Fruit fly (Drosophila melanogaster) whole organism, prepupa: ENCODE results near the gene mRpL55.
A peak's percentile ranks its signal among the peaks of the same experiment; 100 is the strongest.

Experiments used
- Blimp-1 ChIP-seq: fragments of 200-800 bp; sonication (Bioruptor generic); optimal IDR thresholded peaks from 3 replicates; lab custom pipeline; 2017; ENCODE audit warnings: missing biosample characterization, missing genetic modification characterization, mild to moderate bottlenecking, moderate library complexity, missing genetic modification reagents
- CG10631 ChIP-seq: fragments of 200-800 bp; sonication (Bioruptor generic); optimal IDR thresholded peaks from 2 replicates; lab custom pipeline; 2016; ENCODE audit warnings: missing biosample characterization, missing genetic modification characterization
- CG10669 ChIP-seq: fragments of 200-800 bp; sonication (Bioruptor generic); optimal IDR thresholded peaks from 3 replicates; lab custom pipeline; 2018; ENCODE audit warnings: missing biosample characterization, mild to moderate bottlenecking, missing genetic modification characterization, moderate library complexity
- CG11294 ChIP-seq: fragments of 200-800 bp; sonication (Bioruptor generic); IDR thresholded peaks from 2 replicates; pipeline ENCODE4 v1.3.6; 2022; ENCODE audit warnings: missing biosample characterization, missing genetic modification characterization
- CG11902 ChIP-seq: fragments of 200-800 bp; sonication (Bioruptor generic); optimal IDR thresholded peaks from 3 replicates; lab custom pipeline; 2016; ENCODE audit warnings: missing biosample characterization, missing genetic modification characterization
- CG15336 ChIP-seq: fragments of 200-800 bp; sonication (Bioruptor generic); IDR thresholded peaks from 2 replicates; pipeline ENCODE4 v1.3.6; 2022; ENCODE audit warnings: missing biosample characterization, missing genetic modification characterization
- CG16779 ChIP-seq: fragments of 200-800 bp; sonication (Bioruptor generic); optimal IDR thresholded peaks from 3 replicates; lab custom pipeline; 2017; ENCODE audit warnings: missing biosample characterization, mild to moderate bottlenecking, missing genetic modification characterization
- CG31627 ChIP-seq: fragments of 200-800 bp; sonication (Bioruptor generic); optimal IDR thresholded peaks from 3 replicates; lab custom pipeline; 2016; ENCODE audit warnings: missing biosample characterization, missing genetic modification characterization
- CG34406 ChIP-seq: fragments of 200-800 bp; sonication (Bioruptor generic); optimal IDR thresholded peaks from 3 replicates; lab custom pipeline; 2016; ENCODE audit warnings: missing biosample characterization, missing genetic modification characterization
- CG3919 ChIP-seq: fragments of 200-800 bp; sonication (Bioruptor generic); optimal IDR thresholded peaks from 3 replicates; lab custom pipeline; 2016; ENCODE audit warnings: missing biosample characterization, missing genetic modification characterization
- CG4318 ChIP-seq: fragments of 200-800 bp; sonication (Bioruptor generic); optimal IDR thresholded peaks from 3 replicates; lab custom pipeline; 2017; ENCODE audit warnings: missing biosample characterization, mild to moderate bottlenecking, missing genetic modification characterization
- CG6163 ChIP-seq: fragments of 200-800 bp; sonication (Bioruptor generic); IDR thresholded peaks from 3 replicates; pipeline ENCODE4 v1.3.6; 2022; ENCODE audit warnings: missing biosample characterization, missing genetic modification characterization
- CG6276 ChIP-seq: fragments of 200-800 bp; sonication (Bioruptor generic); optimal IDR thresholded peaks from 2 replicates; lab custom pipeline; 2017; ENCODE audit warnings: missing biosample characterization, mild to moderate bottlenecking, missing genetic modification characterization
- CG6792 ChIP-seq: fragments of 200-800 bp; sonication (Bioruptor generic); optimal IDR thresholded peaks from 3 replicates; lab custom pipeline; 2016; ENCODE audit warnings: missing biosample characterization, missing genetic modification characterization
- CG6808 ChIP-seq: fragments of 200-800 bp; sonication (Bioruptor generic); optimal IDR thresholded peaks from 3 replicates; lab custom pipeline; 2017; ENCODE audit warnings: missing biosample characterization, missing genetic modification characterization, mild to moderate bottlenecking, moderate library complexity, missing genetic modification reagents
- CG6854 ChIP-seq: fragments of 200-800 bp; sonication (Bioruptor generic); optimal IDR thresholded peaks from 2 replicates; lab custom pipeline; 2017; ENCODE audit warnings: missing biosample characterization, mild to moderate bottlenecking, missing genetic modification characterization
- CG8319 ChIP-seq: fragments of 200-800 bp; sonication (Bioruptor generic); optimal IDR thresholded peaks from 3 replicates; lab custom pipeline; 2016; ENCODE audit warnings: missing biosample characterization, missing genetic modification characterization
- CG8632 ChIP-seq: fragments of 200-800 bp; sonication (Bioruptor generic); optimal IDR thresholded peaks from 3 replicates; lab custom pipeline; 2016; ENCODE audit warnings: missing biosample characterization, missing genetic modification characterization
- Eip75B ChIP-seq: fragments of 200-800 bp; sonication (Bioruptor generic); optimal IDR thresholded peaks from 3 replicates; lab custom pipeline; 2016; ENCODE audit warnings: missing biosample characterization, missing genetic modification characterization
- Eip78C ChIP-seq: fragments of 200-800 bp; sonication (Bioruptor generic); peaks from one replicate; lab custom pipeline; 2016; ENCODE audit warnings: missing biosample characterization, missing genetic modification characterization
- Eip93F ChIP-seq: fragments of 200-800 bp; sonication (Bioruptor generic); optimal IDR thresholded peaks from 2 replicates; lab custom pipeline; 2016; ENCODE audit warnings: missing biosample characterization, mild to moderate bottlenecking, missing genetic modification characterization
- Ets96B ChIP-seq: fragments of 200-800 bp; optimal IDR thresholded peaks from 2 replicates; lab custom pipeline; 2019; ENCODE audit warnings: missing biosample characterization, mild to moderate bottlenecking, missing genetic modification characterization, moderate library complexity
- Gug ChIP-seq: fragments of 200-800 bp; sonication (Bioruptor generic); IDR thresholded peaks from 2 replicates; pipeline ENCODE4 v1.3.6; 2022; ENCODE audit warnings: missing biosample characterization, missing genetic modification characterization
- Hr38 ChIP-seq: sonication (Bioruptor generic); optimal IDR thresholded peaks from 2 replicates; lab custom pipeline; 2016; ENCODE audit warnings: missing biosample characterization, missing genetic modification characterization
- Hr39 ChIP-seq: fragments of 200-800 bp; sonication (Bioruptor generic); optimal IDR thresholded peaks from 2 replicates; lab custom pipeline; 2016; ENCODE audit warnings: missing biosample characterization, missing genetic modification characterization
- Lpt ChIP-seq: fragments of 200-800 bp; sonication (Bioruptor generic); optimal IDR thresholded peaks from 3 replicates; lab custom pipeline; 2016; ENCODE audit warnings: missing biosample characterization, missing genetic modification characterization
- Met ChIP-seq: fragments of 200-800 bp; sonication (Bioruptor generic); optimal IDR thresholded peaks from 3 replicates; lab custom pipeline; 2016; ENCODE audit warnings: missing biosample characterization, missing genetic modification characterization
- OdsH ChIP-seq: fragments of 200-800 bp; sonication (Bioruptor generic); optimal IDR thresholded peaks from 3 replicates; lab custom pipeline; 2016; ENCODE audit warnings: missing biosample characterization, missing genetic modification characterization
- Smox ChIP-seq: fragments of 200-800 bp; sonication (Bioruptor generic); optimal IDR thresholded peaks from 3 replicates; lab custom pipeline; 2016; ENCODE audit warnings: missing biosample characterization, missing genetic modification characterization
- Sox102F ChIP-seq: fragments of 200-800 bp; sonication (Bioruptor generic); optimal IDR thresholded peaks from 2 replicates; lab custom pipeline; 2016; ENCODE audit warnings: missing biosample characterization, mild to moderate bottlenecking, missing genetic modification characterization
- Sox14 ChIP-seq: fragments of 200-800 bp; sonication (Bioruptor generic); optimal IDR thresholded peaks from 3 replicates; lab custom pipeline; 2016; ENCODE audit warnings: missing biosample characterization, missing genetic modification characterization
- Sox15 ChIP-seq: fragments of 200-800 bp; sonication (Bioruptor generic); optimal IDR thresholded peaks from 3 replicates; lab custom pipeline; 2016; ENCODE audit warnings: missing biosample characterization, missing genetic modification characterization
- achi ChIP-seq: fragments of 200-800 bp; sonication (Bioruptor generic); optimal IDR thresholded peaks from 3 replicates; lab custom pipeline; 2016; ENCODE audit warnings: missing biosample characterization, missing genetic modification characterization
- acj6 ChIP-seq: fragments of 200-800 bp; sonication (Bioruptor generic); optimal IDR thresholded peaks from 3 replicates; lab custom pipeline; 2016; ENCODE audit warnings: missing biosample characterization, missing genetic modification characterization
- cyc ChIP-seq: fragments of 200-800 bp; sonication (Bioruptor generic); optimal IDR thresholded peaks from 3 replicates; lab custom pipeline; 2016; ENCODE audit warnings: missing biosample characterization, missing genetic modification characterization
- dac ChIP-seq: fragments of 200-800 bp; sonication (Bioruptor generic); optimal IDR thresholded peaks from 2 replicates; lab custom pipeline; 2017; ENCODE audit warnings: missing biosample characterization, mild to moderate bottlenecking, missing genetic modification characterization
- dsx ChIP-seq: fragments of 200-800 bp; optimal IDR thresholded peaks from 3 replicates; lab custom pipeline; 2019; ENCODE audit warnings: missing biosample characterization, mild to moderate bottlenecking, missing genetic modification characterization, moderate library complexity; ENCODE audit not compliant: poor library complexity, severe bottlenecking
- esn ChIP-seq: fragments of 200-800 bp; sonication (Bioruptor generic); optimal IDR thresholded peaks from 2 replicates; lab custom pipeline; 2016; ENCODE audit warnings: missing biosample characterization, mild to moderate bottlenecking, missing genetic modification characterization, moderate library complexity
- fd59A ChIP-seq: fragments of 200-800 bp; sonication (Bioruptor generic); optimal IDR thresholded peaks from 2 replicates; lab custom pipeline; 2017; ENCODE audit warnings: missing biosample characterization, mild to moderate bottlenecking, missing genetic modification characterization, missing genetic modification reagents
- fd85E ChIP-seq: fragments of 200-800 bp; sonication (Bioruptor generic); optimal IDR thresholded peaks from 3 replicates; lab custom pipeline; 2016; ENCODE audit warnings: missing biosample characterization, missing genetic modification characterization
- fkh ChIP-seq: fragments of 200-800 bp; sonication (Bioruptor generic); optimal IDR thresholded peaks from 3 replicates; lab custom pipeline; 2017; ENCODE audit warnings: missing biosample characterization, mild to moderate bottlenecking, missing genetic modification characterization, moderate library complexity
- pdm3 ChIP-seq: fragments of 200-800 bp; sonication (Bioruptor generic); optimal IDR thresholded peaks from 3 replicates; lab custom pipeline; 2016; ENCODE audit warnings: missing biosample characterization, missing genetic modification characterization
- salr ChIP-seq, 2 experiments: fragments of 200-800 bp; sonication (Bioruptor generic); optimal IDR thresholded peaks; 3 replicates each; lab custom pipeline; 2016 to 2018; ENCODE audit warnings: missing biosample characterization in 2 of 2, missing genetic modification characterization in 2 of 2, mild to moderate bottlenecking in 1 of 2
- spab ChIP-seq: fragments of 200-800 bp; sonication (Bioruptor generic); optimal IDR thresholded peaks from 2 replicates; lab custom pipeline; 2017; ENCODE audit warnings: missing biosample characterization, mild to moderate bottlenecking, missing genetic modification characterization, missing genetic modification reagents
- ss ChIP-seq, 2 experiments: fragments of 200-800 bp; sonication (Bioruptor generic); optimal IDR thresholded peaks; 2 replicates in 1 of 2; 3 replicates in 1 of 2; lab custom pipeline; 2017 to 2018; ENCODE audit warnings: mild to moderate bottlenecking in 2 of 2, missing biosample characterization in 2 of 2, missing genetic modification characterization in 2 of 2, moderate library complexity in 1 of 2
- svp ChIP-seq: fragments of 200-800 bp; sonication (Bioruptor generic); peaks from one replicate; lab custom pipeline; 2016; ENCODE audit warnings: missing biosample characterization, missing genetic modification characterization
- topi ChIP-seq: fragments of 200-800 bp; sonication (Bioruptor generic); optimal IDR thresholded peaks from 3 replicates; lab custom pipeline; 2016; ENCODE audit warnings: missing biosample characterization, missing genetic modification characterization
- vri ChIP-seq: fragments of 200-800 bp; sonication (Bioruptor generic); optimal IDR thresholded peaks from 3 replicates; lab custom pipeline; 2016; ENCODE audit warnings: missing biosample characterization, mild to moderate bottlenecking, missing genetic modification characterization

Gene mRpL55

dm6 chr3R:19105821-19106220 lies 11.1 kb upstream of the mRpL55 start (continued):
- TF ChIP-seq Gug: peak; percentile 81
- TF ChIP-seq CG6808 (GFP tag; lab: Kevin White, UChicago): peak; percentile 84
- peak; percentile 80 for TF ChIP-seq CG10669 (GFP tag; lab: Kevin White, UChicago)
- peak; percentile 60 for TF ChIP-seq CG6792
- TF ChIP-seq CG8319 (GFP tag; lab: Kevin White, UChicago): peak; percentile 49
- peak; percentile 68 for TF ChIP-seq Smox (GFP tag; lab: Kevin White, UChicago)
- peak; percentile 92 for TF ChIP-seq Eip78C
- TF ChIP-seq CG15336 (GFP tag; lab: Robert Waterston, UW): peak; percentile 86
- no peak for TF ChIP-seq Hr38 (GFP tag; lab: Kevin White, UChicago)
- TF ChIP-seq Eip93F (GFP tag; lab: Kevin White, UChicago): no peak
- peak; percentile 57 for TF ChIP-seq dsx (GFP tag; lab: Kevin White, UChicago)
- TF ChIP-seq CG4318: peak; percentile 54
- TF ChIP-seq CG8632 (GFP tag; lab: Kevin White, UChicago): peak; percentile 62
- peak; percentile 18 for TF ChIP-seq CG11902 (GFP tag; lab: Kevin White, UChicago)
- no peak for TF ChIP-seq fkh (GFP tag; lab: Kevin White, UChicago)
- peak; percentile 71 for TF ChIP-seq spab
- TF ChIP-seq fd59A (GFP tag; lab: Kevin White, UChicago): peak; percentile 64
- peak; percentile 61 for TF ChIP-seq Sox102F (GFP tag; lab: Kevin White, UChicago)
- TF ChIP-seq Eip75B: peak; percentile 78

dm6 chr3R:19104123-19104522 lies 9.4 kb upstream of the mRpL55 start:
- TF ChIP-seq CG6808 (GFP tag; lab: Kevin White, UChicago) (no peak), Eip93F (GFP tag; lab: Kevin White, UChicago) (no peak), cyc (GFP tag; lab: Kevin White, UChicago) (peak; percentile 18), CG34406 (peak; percentile 43), Sox14 (GFP tag; lab: Kevin White, UChicago) (peak; percentile 49), OdsH (GFP tag; lab: Kevin White, UChicago) (peak; percentile 72), CG6792 (peak; percentile 16), dac (peak; percentile 62), Ets96B (tag; lab: Kevin White, UChicago) (peak; percentile 41), Smox (GFP tag; lab: Kevin White, UChicago) (peak; percentile 54), Blimp-1 (GFP tag; lab: Kevin White, UChicago) (no peak), Sox102F (GFP tag; lab: Kevin White, UChicago) (peak; percentile 64), salr (GFP tag; optimal IDR thresholded peaks at IDR 0.05; lab: Kevin White, UChicago) (peak in 1 of 2 experiments; percentile 72), Hr38 (GFP tag; lab: Kevin White, UChicago) (no peak), Met (GFP tag; lab: Kevin White, UChicago) (peak; percentile 70), topi (GFP tag; lab: Kevin White, UChicago) (peak; percentile 55), Hr39 (GFP tag; lab: Kevin White, UChicago) (peak; percentile 44), CG3919 (GFP tag; lab: Kevin White, UChicago) (peak; percentile 49), CG8319 (GFP tag; lab: Kevin White, UChicago) (peak; percentile 3), CG31627 (GFP tag; lab: Kevin White, UChicago) (peak; percentile 46), esn (peak; percentile 64), fd59A (GFP tag; lab: Kevin White, UChicago) (peak; percentile 10), Sox15 (no peak), achi (GFP tag; lab: Kevin White, UChicago) (peak; percentile 51), Lpt (GFP tag; lab: Kevin White, UChicago) (peak; percentile 22), CG11294 (GFP tag; lab: Robert Waterston, UW) (peak; percentile 32; the same call in 1 of the 2 replicates), Eip78C (peak; percentile 86), CG16779 (tag; lab: Kevin White, UChicago) (peak; percentile 23), CG8632 (GFP tag; lab: Kevin White, UChicago) (no peak), pdm3 (GFP tag; lab: Kevin White, UChicago) (peak; percentile 60), acj6 (GFP tag; lab: Kevin White, UChicago) (peak; percentile 57), CG6854 (GFP tag; lab: Kevin White, UChicago) (no peak), CG11902 (GFP tag; lab: Kevin White, UChicago) (no peak), dsx (GFP tag; lab: Kevin White, UChicago) (no peak), vri (no peak), fd85E (GFP tag; lab: Kevin White, UChicago) (no peak), CG10631 (peak; percentile 33), ss (GFP tag; optimal IDR thresholded peaks at IDR 0.05; lab: Kevin White, UChicago) (peak; percentile 21 to 26), svp (GFP tag; lab: Kevin White, UChicago) (peak; percentile 53), CG6276 (GFP tag; lab: Kevin White, UChicago) (peak; percentile 82), CG6163 (peak; percentile 71), Gug (peak; percentile 57)
